Worm (Caenorhabditis elegans): ENCODE results near the gene Y39E4B.10.
A peak's percentile ranks its signal among the peaks of the same experiment; 100 is the strongest.

The Y39E4B.10 gene

ce11 chrIII:13182003-13182402 lies 29.3 kb upstream of the Y39E4B.10 start (continued):
- TF ChIP-seq F49E8.2 (tag; optimal IDR thresholded peaks at IDR 0.05; ENCODE audit: insufficient read depth) (no peak), ets-4 (GFP tag; optimal IDR thresholded peaks at IDR 0.05) (no peak), nhr-80 (tag; optimal IDR thresholded peaks at IDR 0.05) (peak; percentile 9), madf-10 (tag; optimal IDR thresholded peaks at IDR 0.05) (no peak), rcor-1 (GFP tag; IDR thresholded peaks at IDR 0.05) (no peak), F57C9.4 (tag; optimal IDR thresholded peaks at IDR 0.05) (no peak)

- TF ChIP-seq mxl-1 (tag; optimal IDR thresholded peaks at IDR 0.05) (no peak), F52B5.7 (tag; optimal IDR thresholded peaks at IDR 0.05) (no peak), ztf-3 (GFP tag; optimal IDR thresholded peaks at IDR 0.05) (no peak), ztf-28 (GFP tag; IDR thresholded peaks at IDR 0.05) (no peak), ztf-26 (tag; optimal IDR thresholded peaks at IDR 0.05) (no peak), nhr-80 (tag; optimal IDR thresholded peaks at IDR 0.05) (no peak), ceh-100 (GFP tag; IDR thresholded peaks at IDR 0.05) (no peak), T07F8.4 (tag; optimal IDR thresholded peaks at IDR 0.05) (no peak), fkh-3 (tag; optimal IDR thresholded peaks at IDR 0.05) (no peak), nfya-1 (tag; optimal IDR thresholded peaks at IDR 0.05; ENCODE audit: borderline replicate concordance, insufficient read depth) (no peak), egrh-3 (GFP tag; IDR thresholded peaks at IDR 0.05) (no peak), Y95B8A.8 (GFP tag; IDR thresholded peaks at IDR 0.05) (no peak), Y56A3A.18 (GFP tag; IDR thresholded peaks at IDR 0.05) (no peak), sptf-2 (GFP tag; optimal IDR thresholded peaks at IDR 0.05) (no peak), die-1 (tag; optimal IDR thresholded peaks at IDR 0.05) (no peak), him-1 (tag; optimal IDR thresholded peaks at IDR 0.05) (no peak), ekl-4 (GFP tag; IDR thresholded peaks at IDR 0.05) (no peak), egl-18 (GFP tag; IDR thresholded peaks at IDR 0.05) (no peak), mes-4 (tag; optimal IDR thresholded peaks at IDR 0.05) (no peak)
Measured at ce11 chrIII:13176876-13177275, 24.2 kb upstream of the Y39E4B.10 start.

ce11 chrIII:13173687-13174086 lies 21.0 kb upstream of the Y39E4B.10 start:
- TF ChIP-seq ama-1 (optimal IDR thresholded peaks at IDR 0.05) = no peak
- no peak for TF ChIP-seq ama-1 (GFP tag; optimal IDR thresholded peaks at IDR 0.05)
- no peak for TF ChIP-seq madf-3 (GFP tag; IDR thresholded peaks at IDR 0.05)
- no peak for TF ChIP-seq mel-28 (tag; optimal IDR thresholded peaks at IDR 0.05; ENCODE audit: borderline replicate concordance)
- TF ChIP-seq lin-26 (GFP tag; IDR thresholded peaks at IDR 0.05) = no peak
- no peak for TF ChIP-seq C06A6.2 (GFP tag; conservative IDR thresholded peaks at IDR 0.05)
- TF ChIP-seq ztf-18 (tag; optimal IDR thresholded peaks at IDR 0.05) = no peak
- peak; percentile 89 for TF ChIP-seq lsl-1 (GFP tag; optimal IDR thresholded peaks at IDR 0.05)
- no peak for TF ChIP-seq mes-4 (tag; optimal IDR thresholded peaks at IDR 0.05)
- no peak for TF ChIP-seq bed-2 (GFP tag; IDR thresholded peaks at IDR 0.05)
- no peak for TF ChIP-seq ztf-28 (GFP tag; IDR thresholded peaks at IDR 0.05)
- no peak for TF ChIP-seq Y53G8AR.9 (GFP tag; conservative IDR thresholded peaks at IDR 0.05)
- TF ChIP-seq dox-1 (GFP tag; IDR thresholded peaks at IDR 0.05) = no peak
- no peak for TF ChIP-seq die-1 (tag; optimal IDR thresholded peaks at IDR 0.05)
- TF ChIP-seq nfya-2 (GFP tag; IDR thresholded peaks at IDR 0.05) = no peak
- TF ChIP-seq nhr-179 (tag; optimal IDR thresholded peaks at IDR 0.05) = no peak
- TF ChIP-seq rpc-1 (optimal IDR thresholded peaks at IDR 0.05) = no peak
- no peak for TF ChIP-seq rpc-1 (tag; optimal IDR thresholded peaks at IDR 0.05)
- TF ChIP-seq F23B12.7 (tag; optimal IDR thresholded peaks at IDR 0.05; ENCODE audit: insufficient read depth) = no peak
- no peak for TF ChIP-seq F10E7.11 (tag; optimal IDR thresholded peaks at IDR 0.05)
- TF ChIP-seq F33H1.4 (GFP tag; IDR thresholded peaks at IDR 0.05) = peak; percentile 53
- TF ChIP-seq D2030.7 (GFP tag; IDR thresholded peaks at IDR 0.05) = 0 out of 2 replicates have a peak, but pooled peaks have one; percentile 12
- peak; percentile 66 for TF ChIP-seq madf-6 (GFP tag; IDR thresholded peaks at IDR 0.05)
